Worm (Caenorhabditis elegans) whole organism, L4 larva: ENCODE measurements around the gene W06A7.2.

ENCODE experiments used
- ZK337.2 ChIP-seq: fragments of 200-800 bp; sonication (Bioruptor generic); IDR thresholded peaks from 2 replicates; pipeline ENCODE4 v1.3.6; 2022; ENCODE audit warnings: missing genetic modification reagents, missing genetic modification characterization, missing compliant biosample characterization
- ama-1 ChIP-seq: fragments of 150-350 bp; optimal IDR thresholded peaks from 2 replicates; lab custom pipeline; 2014; ENCODE audit warnings: inconsistent platforms, mixed read lengths
- ceh-62 ChIP-seq: sonication (generic microtip); optimal IDR thresholded peaks from 2 replicates; lab custom pipeline; 2017; ENCODE audit warnings: missing biosample characterization, missing genetic modification characterization
- daf-16 ChIP-seq, 3 experiments: sonication (generic microtip); optimal IDR thresholded peaks; 2 replicates each; lab custom pipeline; 2016 to 2017; ENCODE audit warnings: missing genetic modification characterization in 3 of 3, missing genetic modification reagents in 3 of 3, mild to moderate bottlenecking in 2 of 3, missing compliant biosample characterization in 2 of 3, missing biosample characterization in 1 of 3, moderate library complexity in 1 of 3
- lin-1 ChIP-seq: fragments of 200-800 bp; sonication (Bioruptor generic); IDR thresholded peaks from 2 replicates; pipeline ENCODE4 v1.3.6; 2022; ENCODE audit warnings: missing genetic modification reagents, missing genetic modification characterization, missing compliant biosample characterization
- lin-13 ChIP-seq: fragments of 150-350 bp; optimal IDR thresholded peaks from 2 replicates; lab custom pipeline; 2014; ENCODE audit warnings: missing biosample characterization, missing genetic modification reagents, missing genetic modification characterization
- lin-39 ChIP-seq: fragments of 150-350 bp; optimal IDR thresholded peaks from 2 replicates; lab custom pipeline; 2014; ENCODE audit warnings: missing biosample characterization, missing genetic modification reagents, missing genetic modification characterization
- mdl-1 ChIP-seq, 2 experiments: fragments of 150-350 bp in 1 of 2; sonication (generic microtip) in 1 of 2; optimal IDR thresholded peaks; 2 replicates each; lab custom pipeline; 2014 to 2017; ENCODE audit warnings: missing biosample characterization in 2 of 2, missing genetic modification characterization in 2 of 2
- mep-1 ChIP-seq: fragments of 150-350 bp; sonication (generic microtip); optimal IDR thresholded peaks from 3 replicates; lab custom pipeline; 2014; ENCODE audit warnings: missing biosample characterization, missing genetic modification characterization
- nhr-6 ChIP-seq: fragments of 150-350 bp; optimal IDR thresholded peaks from 2 replicates; lab custom pipeline; 2014; ENCODE audit warnings: missing biosample characterization, missing genetic modification characterization
- set-16 ChIP-seq: fragments of 200-800 bp; sonication (Bioruptor generic); IDR thresholded peaks from 2 replicates; pipeline ENCODE4 v1.3.6; 2022; ENCODE audit warnings: missing genetic modification reagents, missing genetic modification characterization, missing compliant biosample characterization
- zag-1 ChIP-seq: fragments of 150-350 bp; optimal IDR thresholded peaks from 2 replicates; lab custom pipeline; 2014; ENCODE audit warnings: missing biosample characterization, missing genetic modification characterization
- ztf-11 ChIP-seq: fragments of 150-350 bp; optimal IDR thresholded peaks from 2 replicates; lab custom pipeline; 2014; ENCODE audit warnings: missing biosample characterization, missing genetic modification characterization

DNA sequence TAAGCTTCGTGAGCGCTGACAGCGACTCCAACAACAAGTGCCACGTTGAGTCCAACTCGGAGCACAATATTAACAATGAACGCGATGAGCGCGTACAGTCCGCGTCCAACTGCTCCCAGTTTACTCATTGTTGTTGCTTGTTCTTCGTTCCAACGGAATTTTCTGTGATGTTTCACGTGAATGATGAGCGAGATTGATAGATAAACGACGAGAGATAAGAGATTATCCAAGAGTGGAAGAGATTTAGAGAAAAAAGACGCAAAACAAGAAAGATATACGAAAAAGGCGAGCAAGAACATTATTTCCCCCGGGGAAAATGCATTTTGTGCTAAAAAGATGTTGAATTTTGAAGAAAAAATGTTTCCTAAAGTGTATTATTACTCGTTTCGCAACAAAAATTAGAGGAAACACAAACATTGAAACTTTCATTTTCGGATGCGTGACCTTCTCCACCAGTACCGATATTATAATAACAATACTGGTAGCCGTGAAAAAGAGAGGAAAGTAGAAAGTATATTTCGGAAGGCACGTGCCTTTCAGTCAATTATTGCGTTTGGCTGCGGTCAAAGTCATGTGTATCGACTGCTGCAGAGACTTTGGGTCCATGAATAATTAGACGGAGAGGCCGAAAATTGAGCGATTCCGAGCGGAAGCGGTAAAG lies 9.9 kb downstream of the W06A7.2 start:
- no peak for TF ChIP-seq lin-13 (GFP tag; lab: Kevin White, UChicago)
- no peak for TF ChIP-seq ama-1 (lab: Kevin White, UChicago)
- TF ChIP-seq ztf-11 = no peak
- peak in 1 of 2 experiments; percentile 24 for TF ChIP-seq mdl-1 (tag; optimal IDR thresholded peaks at IDR 0.05; lab: Kevin White, UChicago)
- no peak for TF ChIP-seq ZK337.2 (GFP tag; lab: Robert Waterston, UW)
- no peak for TF ChIP-seq lin-1 (GFP tag; lab: Robert Waterston, UW)
- TF ChIP-seq ceh-62 = no peak
- TF ChIP-seq lin-39 (tag; lab: Kevin White, UChicago) = no peak
- TF ChIP-seq daf-16 (GFP tag; optimal IDR thresholded peaks at IDR 0.05; lab: Kevin White, UChicago) = no peak
- peak; percentile 63 for TF ChIP-seq daf-16 (tag; optimal IDR thresholded peaks at IDR 0.05; lab: Kevin White, UChicago)
- no peak for TF ChIP-seq set-16 (GFP tag; lab: Robert Waterston, UW)
- no peak for TF ChIP-seq mep-1 (tag; lab: Kevin White, UChicago)
- no peak for TF ChIP-seq zag-1 (tag; lab: Kevin White, UChicago)
- no peak for TF ChIP-seq nhr-6
